Worm (Caenorhabditis elegans) whole organism, late embryonic: Measurements from ENCODE around the gene K07B1.4.

Source experiments
- K02D7.2 ChIP-seq: sonication (generic microtip); optimal IDR thresholded peaks from 2 replicates; lab custom pipeline; 2017; ENCODE audit warnings: mild to moderate bottlenecking, missing genetic modification characterization, missing compliant biosample characterization
- T23F11.4 ChIP-seq: fragments of 200-800 bp; sonication (Bioruptor generic); optimal IDR thresholded peaks from 2 replicates; lab custom pipeline; 2018; ENCODE audit warnings: mild to moderate bottlenecking, missing genetic modification characterization, missing compliant biosample characterization
- ceh-18 ChIP-seq: sonication (generic microtip); optimal IDR thresholded peaks from 2 replicates; lab custom pipeline; 2016; ENCODE audit warnings: missing genetic modification characterization, missing compliant biosample characterization
- ceh-19 ChIP-seq: fragments of 200-800 bp; sonication (Bioruptor generic); optimal IDR thresholded peaks from 2 replicates; lab custom pipeline; 2018; ENCODE audit warnings: mild to moderate bottlenecking, missing genetic modification characterization, missing compliant biosample characterization
- ceh-2 ChIP-seq: sonication (generic microtip); optimal IDR thresholded peaks from 2 replicates; lab custom pipeline; 2016; ENCODE audit warnings: missing genotype, missing genetic modification characterization, missing compliant biosample characterization
- ceh-22 ChIP-seq: sonication (generic microtip); optimal IDR thresholded peaks from 2 replicates; lab custom pipeline; 2017; ENCODE audit warnings: missing biosample characterization, missing genetic modification characterization
- ceh-24 ChIP-seq: sonication (generic microtip); optimal IDR thresholded peaks from 2 replicates; lab custom pipeline; 2016; ENCODE audit warnings: mild to moderate bottlenecking, missing genetic modification characterization, missing compliant biosample characterization
- ceh-34 ChIP-seq: sonication (generic microtip); optimal IDR thresholded peaks from 2 replicates; lab custom pipeline; 2016; ENCODE audit warnings: mild to moderate bottlenecking, missing genetic modification characterization, missing compliant biosample characterization
- ceh-45 ChIP-seq: fragments of 200-800 bp; sonication (Bioruptor generic); IDR thresholded peaks from 2 replicates; pipeline ENCODE4 v1.3.6; 2022; ENCODE audit warnings: missing genetic modification reagents, missing genetic modification characterization, missing compliant biosample characterization
- ceh-6 ChIP-seq: fragments of 200-800 bp; sonication (Bioruptor generic); optimal IDR thresholded peaks from 2 replicates; lab custom pipeline; 2018; ENCODE audit warnings: mild to moderate bottlenecking, missing genetic modification characterization, missing compliant biosample characterization
- ceh-9 ChIP-seq: sonication (generic microtip); optimal IDR thresholded peaks from 2 replicates; lab custom pipeline; 2016; ENCODE audit warnings: mild to moderate bottlenecking, missing genetic modification characterization, inconsistent platforms, missing compliant biosample characterization
- che-1 ChIP-seq: sonication (generic microtip); optimal IDR thresholded peaks from 2 replicates; lab custom pipeline; 2016; ENCODE audit warnings: mild to moderate bottlenecking, missing genetic modification characterization, missing compliant biosample characterization
- dve-1 ChIP-seq: sonication (generic microtip); optimal IDR thresholded peaks from 2 replicates; lab custom pipeline; 2017; ENCODE audit warnings: antibody characterized with exemption, mild to moderate bottlenecking, missing genetic modification characterization, missing compliant biosample characterization
- elt-2 ChIP-seq: sonication (generic microtip); optimal IDR thresholded peaks from 2 replicates; lab custom pipeline; 2016; ENCODE audit warnings: missing genetic modification reagents, missing genetic modification characterization, missing compliant biosample characterization
- elt-4 ChIP-seq: sonication (generic microtip); optimal IDR thresholded peaks from 2 replicates; lab custom pipeline; 2016; ENCODE audit warnings: missing genetic modification characterization, missing compliant biosample characterization
- ets-4 ChIP-seq: sonication (generic microtip); optimal IDR thresholded peaks from 2 replicates; lab custom pipeline; 2016; ENCODE audit warnings: missing genetic modification characterization, missing compliant biosample characterization
- eyg-1 ChIP-seq: sonication (generic microtip); optimal IDR thresholded peaks from 2 replicates; lab custom pipeline; 2016; ENCODE audit warnings: missing genotype, missing genetic modification characterization, missing compliant biosample characterization
- fkh-10 ChIP-seq: fragments of 150-350 bp; optimal IDR thresholded peaks from 2 replicates; lab custom pipeline; 2014; ENCODE audit warnings: missing biosample characterization, missing genetic modification reagents, missing genetic modification characterization
- gmeb-2 ChIP-seq: sonication (generic microtip); optimal IDR thresholded peaks from 2 replicates; lab custom pipeline; 2016; ENCODE audit warnings: missing genetic modification characterization, inconsistent platforms, missing compliant biosample characterization
- hlh-13 ChIP-seq: fragments of 200-800 bp; sonication (Bioruptor generic); optimal IDR thresholded peaks from 2 replicates; lab custom pipeline; 2018; ENCODE audit warnings: mild to moderate bottlenecking, missing genetic modification characterization, missing compliant biosample characterization
- hlh-8 ChIP-seq: sonication (generic microtip); optimal IDR thresholded peaks from 2 replicates; lab custom pipeline; 2016; ENCODE audit warnings: missing genotype, missing genetic modification characterization, missing compliant biosample characterization
- lim-6 ChIP-seq: sonication (generic microtip); optimal IDR thresholded peaks from 2 replicates; lab custom pipeline; 2016; ENCODE audit warnings: missing genetic modification characterization, missing compliant biosample characterization
- mec-3 ChIP-seq: sonication (generic microtip); optimal IDR thresholded peaks from 2 replicates; lab custom pipeline; 2016; ENCODE audit warnings: borderline replicate concordance, missing genetic modification characterization, missing compliant biosample characterization
- nfya-1 ChIP-seq: sonication (generic microtip); optimal IDR thresholded peaks from 2 replicates; lab custom pipeline; 2017; ENCODE audit warnings: missing genetic modification characterization, mild to moderate bottlenecking, missing compliant biosample characterization, antibody characterized with exemption, moderate library complexity
- npax-4 ChIP-seq: sonication (generic microtip); optimal IDR thresholded peaks from 2 replicates; lab custom pipeline; 2016; ENCODE audit warnings: missing genetic modification characterization, missing compliant biosample characterization
- pag-3 ChIP-seq: sonication (generic microtip); optimal IDR thresholded peaks from 2 replicates; lab custom pipeline; 2016; ENCODE audit warnings: missing compliant biosample characterization, missing genetic modification characterization, borderline replicate concordance
- pat-9 ChIP-seq: fragments of 200-800 bp; sonication (Bioruptor generic); optimal IDR thresholded peaks from 2 replicates; lab custom pipeline; 2018; ENCODE audit warnings: mild to moderate bottlenecking, missing genetic modification characterization, moderate library complexity, missing compliant biosample characterization
- pax-1 ChIP-seq: fragments of 150-350 bp; optimal IDR thresholded peaks from 2 replicates; lab custom pipeline; 2014; ENCODE audit warnings: missing biosample characterization, missing genetic modification characterization
- pha-2 ChIP-seq: sonication (generic microtip); optimal IDR thresholded peaks from 2 replicates; lab custom pipeline; 2017; ENCODE audit warnings: mild to moderate bottlenecking, missing genetic modification characterization, missing compliant biosample characterization
- pha-4 ChIP-seq: fragments of 150-350 bp; optimal IDR thresholded peaks from 2 replicates; lab custom pipeline; 2018; ENCODE audit warnings: missing biosample characterization, missing genetic modification reagents, missing genetic modification characterization
- pqm-1 ChIP-seq: sonication (generic microtip); optimal IDR thresholded peaks from 2 replicates; lab custom pipeline; 2016; ENCODE audit warnings: missing genetic modification characterization, missing compliant biosample characterization
- pros-1 ChIP-seq: fragments of 150-350 bp; optimal IDR thresholded peaks from 2 replicates; lab custom pipeline; 2014; ENCODE audit warnings: missing biosample characterization, missing genetic modification reagents, missing genetic modification characterization
- ref-2 ChIP-seq: sonication (generic microtip); optimal IDR thresholded peaks from 2 replicates; lab custom pipeline; 2016; ENCODE audit warnings: missing genetic modification characterization, missing compliant biosample characterization
- sox-4 ChIP-seq: sonication (generic microtip); optimal IDR thresholded peaks from 2 replicates; lab custom pipeline; 2017; ENCODE audit warnings: mild to moderate bottlenecking, missing genetic modification characterization, inconsistent platforms, missing compliant biosample characterization
- syd-9 ChIP-seq: sonication (generic microtip); optimal IDR thresholded peaks from 2 replicates; lab custom pipeline; 2016; ENCODE audit warnings: mild to moderate bottlenecking, missing genetic modification characterization, moderate library complexity, missing compliant biosample characterization
- tbx-2 ChIP-seq: sonication (generic microtip); optimal IDR thresholded peaks from 2 replicates; lab custom pipeline; 2016; ENCODE audit warnings: missing genetic modification characterization, missing compliant biosample characterization
- tbx-7 ChIP-seq: sonication (generic microtip); optimal IDR thresholded peaks from 2 replicates; lab custom pipeline; 2016; ENCODE audit warnings: missing genotype, missing genetic modification characterization, missing compliant biosample characterization
- unc-55 ChIP-seq: sonication (generic microtip); optimal IDR thresholded peaks from 2 replicates; lab custom pipeline; 2017; ENCODE audit warnings: missing biosample characterization, missing genetic modification reagents, missing genetic modification characterization

The K07B1.4 gene

ce11 chrV:9359674-9360073 is 30.9 kb downstream of the K07B1.4 start, which contains the start of gene gpa-3:
Gene gpa-3 (minus strand): TSS chrV:9359774.
- no peak for TF ChIP-seq ets-4
- TF ChIP-seq hlh-13 (GFP tag; lab: Kevin White, UChicago), result no peak
- no peak for TF ChIP-seq syd-9
- no peak for TF ChIP-seq ceh-6 (GFP tag; lab: Kevin White, UChicago)
- TF ChIP-seq gmeb-2 (tag; lab: Kevin White, UChicago), result no peak
- no peak for TF ChIP-seq hlh-8 (tag; lab: Kevin White, UChicago)
- no peak for TF ChIP-seq ceh-2
- TF ChIP-seq ceh-34 (tag; lab: Kevin White, UChicago), result no peak
- TF ChIP-seq eyg-1 (tag; lab: Kevin White, UChicago), result no peak
- TF ChIP-seq sox-4, result no peak
- no peak for TF ChIP-seq pqm-1
- TF ChIP-seq nfya-1 (tag; lab: Kevin White, UChicago), result no peak
- no peak for TF ChIP-seq elt-4 (tag; lab: Kevin White, UChicago)
- TF ChIP-seq K02D7.2 (tag; lab: Kevin White, UChicago), result no peak
- TF ChIP-seq T23F11.4, result no peak
- no peak for TF ChIP-seq ceh-18
- no peak for TF ChIP-seq pag-3 (tag; lab: Kevin White, UChicago)
- no peak for TF ChIP-seq ceh-19 (GFP tag; lab: Kevin White, UChicago)
- no peak for TF ChIP-seq pha-2 (tag; lab: Kevin White, UChicago)

- TF ChIP-seq ceh-6 (GFP tag; lab: Kevin White, UChicago), result no peak
- TF ChIP-seq mec-3, result no peak
- TF ChIP-seq ceh-45 (GFP tag; lab: Robert Waterston, UW), result no peak
- TF ChIP-seq dve-1 (tag; lab: Kevin White, UChicago), result no peak
- no peak for TF ChIP-seq fkh-10 (GFP tag; lab: Kevin White, UChicago)
- no peak for TF ChIP-seq npax-4 (tag; lab: Kevin White, UChicago)
- TF ChIP-seq, all 69 proteins: peak for 0
Measured at ce11 chrV:9370986-9371385, 42.2 kb downstream of the K07B1.4 start, which contains the start of gene E02C12.6. Gene E02C12.6 (minus strand): TSS chrV:9371086.

DNA sequence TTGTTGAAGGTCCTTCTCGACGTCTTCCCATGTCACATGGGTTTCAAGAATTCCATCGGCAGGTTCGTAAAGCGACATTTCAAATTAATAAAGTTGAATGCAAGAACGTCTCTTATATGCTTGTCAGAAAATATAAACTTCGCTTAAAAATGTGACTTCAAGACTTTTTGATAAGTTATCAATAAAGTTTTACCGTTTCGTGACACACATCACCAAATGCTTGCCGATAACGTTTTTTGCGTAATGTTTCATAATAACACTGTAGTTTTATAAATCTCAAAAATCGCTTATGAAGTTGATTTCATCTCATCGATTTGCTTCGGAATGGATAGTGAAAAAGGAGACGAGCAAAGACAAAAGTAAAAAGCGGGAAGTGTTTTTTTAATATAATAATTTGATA is 44.7 kb downstream of the K07B1.4 start, which contains the start of gene E02C12.8:
E02C12.8 (minus strand) TSS at position 141 of the 400 bp plus-strand sequence.
- TF ChIP-seq tbx-7 (tag; lab: Kevin White, UChicago), result no peak
- TF ChIP-seq lim-6, result no peak
- peak; percentile 35 for TF ChIP-seq elt-2 (tag; lab: Kevin White, UChicago)
- no peak for TF ChIP-seq pax-1 (tag; lab: Kevin White, UChicago)
- TF ChIP-seq ceh-22 (tag; lab: Kevin White, UChicago), result no peak
- no peak for TF ChIP-seq ceh-19 (GFP tag; lab: Kevin White, UChicago)
- TF ChIP-seq pha-4 (tag; lab: Kevin White, UChicago), result no peak

DNA sequence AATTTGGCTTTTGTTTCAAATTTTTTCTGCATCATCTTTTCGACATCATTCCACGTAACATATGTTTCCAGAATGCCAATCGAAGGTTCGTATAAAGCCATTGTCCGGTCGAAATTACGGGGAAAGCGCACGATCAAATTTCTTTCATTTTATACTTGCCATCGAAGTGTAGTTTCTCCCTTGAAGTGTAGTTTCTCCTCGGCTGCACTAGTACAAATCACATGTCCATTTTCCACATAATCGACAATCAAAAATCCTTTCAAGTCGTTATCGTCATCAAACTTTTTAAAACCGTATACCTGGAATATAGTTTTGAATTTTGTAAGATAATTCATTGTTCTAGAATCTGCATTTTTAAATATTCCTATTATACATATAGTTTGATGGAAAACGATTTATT is 46.6 kb downstream of the K07B1.4 start, which contains the start of gene E02C12.9:
E02C12.9 (minus strand) TSS at position 101 of the 400 bp plus-strand sequence.
- TF ChIP-seq pat-9 (tag; lab: Kevin White, UChicago) (no peak), syd-9 (no peak), ceh-24 (tag; lab: Kevin White, UChicago) (no peak), che-1 (tag; lab: Kevin White, UChicago) (no peak), pqm-1 (no peak), T23F11.4 (no peak), ets-4 (no peak), ref-2 (tag; lab: Kevin White, UChicago) (no peak), pag-3 (tag; lab: Kevin White, UChicago) (no peak), ceh-9 (tag; lab: Kevin White, UChicago) (no peak), hlh-8 (tag; lab: Kevin White, UChicago) (no peak), pros-1 (tag; lab: Kevin White, UChicago) (no peak), unc-55 (GFP tag; lab: Kevin White, UChicago) (no peak), tbx-2 (tag; lab: Kevin White, UChicago) (no peak), elt-2 (tag; lab: Kevin White, UChicago) (no peak), lim-6 (no peak)
